Fruit fly (Drosophila melanogaster) Kc167 (cell line): ENCODE results near the gene xit.

Experiments
- Sin3A ChIP-seq: fragments of >200 bp; optimal IDR thresholded peaks from 2 replicates; lab custom pipeline; 2018; ENCODE audit warnings: missing external identifiers
- h ChIP-seq: fragments of >200 bp; optimal IDR thresholded peaks from 3 replicates; lab custom pipeline; 2018; ENCODE audit warnings: missing external identifiers
- insv ChIP-seq: fragments of >200 bp; optimal IDR thresholded peaks from 3 replicates; lab custom pipeline; 2018; ENCODE audit warnings: missing external identifiers
- psq ChIP-seq: fragments of >200 bp; optimal IDR thresholded peaks from 2 replicates; lab custom pipeline; 2017; ENCODE audit warnings: missing external identifiers

- TF ChIP-seq Sin3A (lab: Kevin White, UChicago) (no peak), h (lab: Kevin White, UChicago) (no peak), psq (lab: Kevin White, UChicago) (no peak), insv (lab: Kevin White, UChicago) (no peak)
Observed at dm6 chrX:6860413-6861089, 39.7 kb downstream of the xit start.
